Fruit fly (Drosophila melanogaster) whole organism, wandering third instar larva: ENCODE measurements around the gene Acp26Aa.

Experiments used
- Abd-B ChIP-seq: fragments of >200 bp; optimal IDR thresholded peaks from 2 replicates; lab custom pipeline; 2017; ENCODE audit warnings: missing biosample characterization, missing genetic modification characterization
- Dfd ChIP-seq: fragments of >200 bp; optimal IDR thresholded peaks from 2 replicates; lab custom pipeline; 2017; ENCODE audit warnings: missing biosample characterization, missing genetic modification characterization
- HLH106 ChIP-seq: fragments of 200-800 bp; optimal IDR thresholded peaks from 3 replicates; lab custom pipeline; 2019; ENCODE audit warnings: missing biosample characterization, mild to moderate bottlenecking, missing genetic modification characterization, moderate library complexity
- Myc ChIP-seq: fragments of >200 bp; optimal IDR thresholded peaks from 2 replicates; lab custom pipeline; 2017
- OdsH ChIP-seq: fragments of 200-800 bp; sonication (Bioruptor generic); optimal IDR thresholded peaks from 2 replicates; lab custom pipeline; 2016; ENCODE audit warnings: missing biosample characterization, mild to moderate bottlenecking, missing genetic modification characterization
- Sp1 ChIP-seq: fragments of 200-800 bp; sonication (Bioruptor generic); optimal IDR thresholded peaks from 3 replicates; lab custom pipeline; 2019; ENCODE audit warnings: missing biosample characterization, mild to moderate bottlenecking, missing genetic modification characterization, moderate library complexity
- br ChIP-seq: fragments of 200-800 bp; sonication (Bioruptor generic); optimal IDR thresholded peaks from 2 replicates; lab custom pipeline; 2016; ENCODE audit warnings: missing biosample characterization, missing genetic modification characterization
- brk ChIP-seq: fragments of 200-800 bp; sonication (Bioruptor generic); optimal IDR thresholded peaks from 2 replicates; lab custom pipeline; 2016; ENCODE audit warnings: missing biosample characterization, mild to moderate bottlenecking, missing genetic modification characterization
- lola ChIP-seq: fragments of >200 bp; optimal IDR thresholded peaks from 2 replicates; lab custom pipeline; 2017; ENCODE audit warnings: missing biosample characterization, missing genetic modification characterization
- pan ChIP-seq: fragments of >200 bp; optimal IDR thresholded peaks from 2 replicates; lab custom pipeline; 2017
- sv ChIP-seq: fragments of 200-800 bp; sonication (Bioruptor generic); optimal IDR thresholded peaks from 3 replicates; lab custom pipeline; 2016; ENCODE audit warnings: missing biosample characterization, missing genetic modification characterization

DNA sequence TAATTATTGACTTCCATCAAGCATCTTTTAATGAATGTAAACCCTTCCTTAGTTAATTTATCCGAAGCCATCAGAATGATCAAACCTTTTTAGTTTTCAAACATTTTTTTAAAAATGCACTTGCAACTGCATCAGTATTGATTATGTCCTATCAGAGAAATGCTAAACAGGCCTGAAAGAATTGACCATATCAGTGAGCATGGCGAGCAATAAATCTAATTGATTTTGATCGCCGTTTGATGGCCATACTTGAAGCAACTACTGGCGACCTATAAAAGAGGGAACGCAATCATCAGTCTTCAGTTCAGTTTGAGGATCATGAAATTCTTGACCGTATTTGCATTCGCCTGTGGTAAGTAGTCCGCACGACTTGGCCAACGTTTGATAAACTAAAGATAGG is 8.0 kb downstream of the Acp26Aa start, which contains the start of gene CG9029:
- TF ChIP-seq pan (lab: Kevin White, UChicago) (no peak), lola (no peak), brk (GFP tag; lab: Kevin White, UChicago) (no peak), Myc (no peak), HLH106 (tag; lab: Kevin White, UChicago) (no peak), OdsH (no peak), br (GFP tag; lab: Kevin White, UChicago) (no peak), Sp1 (no peak), Abd-B (GFP tag; lab: Kevin White, UChicago) (no peak), Dfd (GFP tag; lab: Kevin White, UChicago) (no peak), sv (no peak)
